Worm (Caenorhabditis elegans) whole organism, dauer: ENCODE data around the gene snf-12.

Experiments used
- unc-62 ChIP-seq: sonication (generic microtip); optimal IDR thresholded peaks from 2 replicates; lab custom pipeline; 2017; ENCODE audit warnings: missing biosample characterization, missing genetic modification reagents, missing genetic modification characterization

The snf-12 gene

DNA sequence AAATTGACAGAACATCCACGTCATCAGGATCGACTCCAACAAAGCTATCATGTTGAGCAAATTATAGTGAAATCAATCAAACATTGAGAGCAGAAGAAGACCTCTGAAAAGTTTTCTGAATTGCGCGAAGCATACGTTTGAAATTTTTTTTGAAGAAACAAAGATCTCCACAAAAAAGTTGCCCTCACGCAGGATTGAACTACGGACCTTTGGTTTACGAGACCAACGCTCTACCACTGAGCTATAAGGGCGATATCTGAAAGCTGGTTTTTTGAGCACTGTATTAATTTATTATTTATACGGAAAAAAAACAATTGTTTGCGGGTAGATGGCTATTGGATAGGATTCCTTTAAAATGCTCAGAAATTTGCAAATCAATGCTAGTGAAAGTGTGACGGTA, 3.8 kb upstream of the snf-12 start:
- no peak for TF ChIP-seq unc-62 (GFP tag; lab: Kevin White, UChicago)

DNA sequence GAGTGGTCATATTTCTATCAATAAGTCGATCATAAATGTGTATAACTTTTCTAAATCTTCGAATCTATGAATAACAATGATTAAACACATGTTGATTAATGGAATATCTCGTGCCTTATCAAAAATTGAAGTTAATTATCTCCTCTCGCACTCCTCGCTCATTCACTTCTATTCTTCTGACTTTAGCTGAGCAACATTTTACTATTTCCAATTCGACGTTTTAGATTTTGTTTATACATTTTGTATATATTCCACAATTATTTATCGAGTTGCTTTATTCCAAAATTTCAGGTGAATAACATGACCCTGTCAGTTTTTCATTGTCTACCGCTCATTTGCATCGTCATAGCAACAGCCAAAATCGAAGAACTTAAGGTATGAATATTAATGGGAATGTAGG, 2.0 kb upstream of the snf-12 start, which contains the start of gene T25B6.3:
T25B6.3 (plus strand) TSS at position 301 of the 400 bp plus-strand sequence.
- no peak for TF ChIP-seq unc-62 (GFP tag; lab: Kevin White, UChicago)

- TF ChIP-seq unc-62 (GFP tag; lab: Kevin White, UChicago), result no peak
Measured at ce11 chrX:9034310-9034709, 5.0 kb downstream of the snf-12 start, which contains the start of gene nep-22. nep-22 (plus strand) TSS chrX:9034554.

ce11 chrX:9035142-9035541, 5.9 kb downstream of the snf-12 start:
- no peak for TF ChIP-seq unc-62 (GFP tag; lab: Kevin White, UChicago)

- no peak for TF ChIP-seq unc-62 (GFP tag; lab: Kevin White, UChicago)
Measured at ce11 chrX:9036237-9036636, 7.0 kb downstream of the snf-12 start.

DNA sequence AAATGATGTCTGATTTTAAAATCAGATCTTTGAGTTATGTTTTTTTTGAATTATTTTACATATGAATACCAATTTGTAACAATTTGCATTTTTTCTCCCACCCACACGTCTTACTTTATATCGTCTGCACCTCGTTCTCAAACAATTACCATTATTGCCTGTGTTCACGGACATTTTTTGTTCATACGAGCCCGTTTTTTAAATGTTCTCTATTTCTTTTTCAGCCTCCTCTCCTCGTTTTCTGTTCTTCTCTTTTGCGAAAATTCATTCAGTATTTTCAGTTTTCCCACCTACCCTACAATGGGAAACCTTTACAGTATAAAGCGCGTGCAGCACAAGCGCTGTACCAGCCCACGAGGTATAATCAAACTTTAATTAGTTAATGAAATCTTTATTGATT, 16.6 kb downstream of the snf-12 start, which contains the start of gene prdm-14:
prdm-14 (plus strand) TSS at position 301 of the 400 bp plus-strand sequence.
- no peak for TF ChIP-seq unc-62 (GFP tag; lab: Kevin White, UChicago)

DNA sequence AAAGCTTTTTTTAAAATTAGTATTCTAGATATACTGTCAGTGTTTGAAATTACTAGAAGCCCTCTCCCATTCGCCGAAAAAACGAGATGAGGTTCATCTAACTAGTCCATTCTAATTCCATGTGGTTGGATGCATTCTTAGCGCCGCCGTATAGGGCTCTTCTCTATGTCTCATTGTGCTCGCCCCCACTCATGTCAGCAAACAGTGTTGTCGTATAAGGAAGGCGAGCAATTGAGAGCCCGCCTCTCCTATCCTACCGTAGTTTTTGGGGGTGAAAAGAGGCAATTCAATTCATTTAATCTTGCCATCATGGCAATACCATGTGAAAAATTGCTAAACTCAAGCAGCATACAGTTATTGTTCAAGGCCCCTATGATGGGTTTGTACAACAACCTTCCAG, 19.4 kb downstream of the snf-12 start, which contains the start of gene F47E1.20:
F47E1.20 (plus strand) TSS at position 301 of the 400 bp plus-strand sequence.
- no peak for TF ChIP-seq unc-62 (GFP tag; lab: Kevin White, UChicago)

- no peak for TF ChIP-seq unc-62 (GFP tag; lab: Kevin White, UChicago)
Measured at ce11 chrX:9053426-9053825, 24.2 kb downstream of the snf-12 start.

- no peak for TF ChIP-seq unc-62 (GFP tag; lab: Kevin White, UChicago)
Measured at ce11 chrX:9057352-9057751, 28.1 kb downstream of the snf-12 start, which contains the start of gene F47E1.2. F47E1.2 (plus strand) TSS chrX:9057652.

ce11 chrX:9062523-9062922, 33.3 kb downstream of the snf-12 start, which contains the start of gene F47E1.4:
F47E1.4 (plus strand) TSS chrX:9062823.
- no peak for TF ChIP-seq unc-62 (GFP tag; lab: Kevin White, UChicago)

ce11 chrX:9063439-9063838, 34.2 kb downstream of the snf-12 start:
- no peak for TF ChIP-seq unc-62 (GFP tag; lab: Kevin White, UChicago)

DNA sequence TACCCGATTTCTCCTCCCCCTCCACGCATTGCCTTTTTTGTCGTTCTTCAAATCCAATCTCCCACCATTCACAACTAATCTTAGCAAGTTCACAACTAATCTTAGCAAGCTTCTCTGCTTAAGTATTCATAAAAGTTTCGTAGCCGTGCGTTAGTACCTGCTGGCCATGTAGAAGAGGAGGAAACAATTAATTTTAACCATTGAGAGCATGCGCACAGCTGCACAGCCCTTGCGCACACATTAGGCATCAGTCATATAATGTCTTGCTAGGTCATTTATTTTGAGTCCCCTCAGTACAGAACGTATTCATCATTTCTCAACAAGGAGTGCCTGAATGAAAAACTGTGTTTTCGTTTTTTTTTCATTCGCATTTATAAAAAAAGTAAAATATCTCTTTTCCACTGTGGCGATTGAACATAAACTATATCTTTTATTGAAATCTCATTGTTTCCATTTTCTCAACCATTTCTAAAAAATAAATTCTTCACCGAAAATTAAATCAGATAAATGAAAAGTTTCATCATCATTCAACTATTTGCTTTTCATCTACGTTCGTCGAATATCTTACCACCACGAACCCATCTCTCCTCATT, 38.1 kb downstream of the snf-12 start:
- TF ChIP-seq unc-62 (GFP tag; lab: Kevin White, UChicago), result no peak

- TF ChIP-seq unc-62 (GFP tag; lab: Kevin White, UChicago), result no peak
Measured at ce11 chrX:9068075-9068474, 38.8 kb downstream of the snf-12 start.

DNA sequence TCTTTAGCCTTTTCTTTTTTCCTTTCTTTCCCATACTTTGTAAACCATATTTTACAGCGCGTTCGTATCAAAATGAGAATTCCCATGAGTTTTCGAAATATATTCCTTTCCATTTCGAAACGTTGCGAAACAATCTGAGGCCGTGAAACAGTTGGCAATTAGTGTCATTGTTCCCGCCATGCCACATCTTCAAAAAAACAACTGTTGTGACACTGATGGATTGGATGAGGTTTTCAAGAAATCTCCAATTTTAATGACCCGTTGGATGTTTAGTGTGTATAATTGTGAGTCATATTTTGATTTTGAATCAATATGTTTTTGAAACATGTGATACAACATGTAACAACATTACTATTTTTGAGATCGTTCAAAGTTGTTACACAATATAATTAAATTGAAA, 39.8 kb downstream of the snf-12 start:
- no peak for TF ChIP-seq unc-62 (GFP tag; lab: Kevin White, UChicago)

DNA sequence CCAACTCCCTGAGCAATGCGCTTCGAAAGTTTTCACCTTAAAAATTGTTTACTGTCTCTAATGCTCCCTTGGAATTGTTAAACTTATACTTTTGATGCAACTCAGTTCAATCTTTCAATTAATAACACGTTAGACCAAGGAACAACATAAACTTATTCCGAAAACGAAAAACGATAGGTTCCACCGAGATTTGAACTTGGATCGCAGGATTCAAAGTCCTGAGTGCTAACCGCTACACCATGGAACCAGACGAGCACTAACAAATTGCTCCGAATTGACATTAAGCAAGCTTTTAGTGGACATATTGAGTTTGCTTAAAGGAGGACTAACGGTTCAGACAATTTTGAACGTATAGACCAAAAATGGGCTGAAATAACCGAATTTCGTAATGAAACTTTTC, 45.2 kb downstream of the snf-12 start:
- TF ChIP-seq unc-62 (GFP tag; lab: Kevin White, UChicago), result no peak

ce11 chrX:9076886-9077285, 47.6 kb downstream of the snf-12 start, which contains the start of gene F47E1.1:
F47E1.1 (plus strand) TSS chrX:9077186.
- no peak for TF ChIP-seq unc-62 (GFP tag; lab: Kevin White, UChicago)

ce11 chrX:9078149-9078548, 48.9 kb downstream of the snf-12 start:
- TF ChIP-seq unc-62 (GFP tag; lab: Kevin White, UChicago), result no peak
